Fruit fly (Drosophila melanogaster) ovary, adult (tissue): ENCODE data around the gene Snx6.

Experiments used
- CG17801 ChIP-seq: fragments of 200-800 bp; optimal IDR thresholded peaks from 2 replicates; lab custom pipeline; 2019; ENCODE audit warnings: missing biosample characterization, mild to moderate bottlenecking, missing genetic modification characterization, moderate library complexity; ENCODE audit not compliant: partially characterized antibody

Gene Snx6

DNA sequence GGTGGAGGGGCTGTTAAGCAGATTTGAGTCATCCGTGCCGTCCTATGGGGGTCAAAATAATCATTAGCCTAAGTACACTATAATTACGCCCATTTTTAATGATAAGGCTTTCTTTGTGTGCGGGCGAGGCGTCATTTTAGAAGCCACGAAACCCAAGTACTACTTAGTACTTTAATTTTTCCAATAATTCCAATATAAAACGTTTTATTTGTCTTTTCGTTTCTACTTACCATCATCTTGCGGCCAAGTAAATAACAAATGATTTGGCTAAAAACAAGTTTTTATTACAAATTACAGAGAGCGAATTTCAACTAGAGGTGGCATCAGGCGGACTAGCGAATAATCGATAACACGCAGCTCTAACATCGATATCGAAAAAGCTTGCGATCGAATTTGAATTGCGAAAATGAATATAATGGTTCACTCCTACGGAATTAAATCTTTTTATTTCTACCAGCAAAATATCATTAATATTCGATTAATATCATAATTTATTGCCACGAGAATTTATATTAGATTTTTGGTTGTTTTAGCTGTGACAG, at the start of gene Snx6:
TSS of gene Snx6 (minus strand) at position 349 of the 542 bp plus-strand sequence.
- TF ChIP-seq CG17801, result no peak

DNA sequence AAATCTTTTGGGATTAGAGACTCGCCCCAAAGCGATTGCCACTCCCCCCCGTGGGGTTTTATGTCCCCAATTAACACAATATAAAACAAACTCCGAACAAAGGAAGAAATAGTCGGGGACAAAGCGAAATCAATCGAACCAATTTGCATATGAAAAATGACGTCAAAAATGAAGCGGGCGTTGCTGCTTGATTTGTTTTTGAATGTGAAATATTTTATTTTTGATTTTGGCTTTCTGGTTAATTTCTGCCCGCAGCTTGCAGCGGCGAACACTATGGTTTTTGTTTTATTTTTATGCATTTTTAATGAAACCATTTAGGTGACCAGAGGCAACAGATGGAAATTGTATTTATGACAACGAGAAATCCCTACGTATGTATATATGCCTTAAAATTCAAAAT, 48.1 kb upstream of the Snx6 start:
- TF ChIP-seq CG17801, result no peak

dm6 chr2L:8266670-8267435, 46.3 kb upstream of the Snx6 start:
- no peak for TF ChIP-seq CG17801

- no peak for TF ChIP-seq CG17801
Measured at dm6 chr2L:8266145-8266544, 45.6 kb upstream of the Snx6 start.

DNA sequence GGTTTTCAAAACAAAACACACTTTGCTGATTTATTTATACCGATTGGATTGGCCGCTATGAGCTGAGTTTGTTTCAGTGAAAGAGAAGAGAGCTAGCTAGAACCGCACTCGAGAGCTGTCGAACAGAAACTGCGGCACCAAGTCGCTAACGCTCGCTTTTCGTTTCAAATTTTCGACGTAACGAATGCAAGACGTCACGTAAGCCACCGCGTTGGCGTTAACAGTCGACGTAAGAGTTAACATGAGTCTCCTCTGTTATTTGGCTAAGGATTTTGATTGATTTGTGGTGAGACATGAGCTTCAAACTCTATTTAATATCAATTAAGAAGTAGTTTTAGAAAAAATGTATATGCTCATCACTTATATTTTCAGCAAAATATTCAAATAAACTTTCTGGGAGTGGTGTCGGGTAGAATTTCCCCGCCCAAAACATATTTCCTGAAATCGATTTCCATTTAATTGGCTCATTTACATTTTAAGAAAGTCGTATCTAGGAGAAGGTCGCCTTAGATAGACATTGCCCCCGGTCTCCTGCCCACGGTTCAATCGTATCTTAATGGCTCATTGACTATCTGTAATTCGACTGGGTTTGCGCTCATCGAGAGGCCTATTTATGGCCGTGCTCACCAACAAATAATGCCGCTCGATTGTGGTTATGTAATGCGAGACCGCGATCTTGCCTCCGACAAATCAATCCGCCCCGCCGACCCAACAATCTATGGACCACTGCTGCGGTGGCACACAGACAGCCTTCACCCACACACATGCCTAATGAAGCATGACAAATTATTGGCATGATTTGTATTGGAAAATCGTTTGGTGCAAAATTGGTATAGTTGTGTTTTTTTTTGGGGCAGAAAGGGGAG, 37.1 kb upstream of the Snx6 start, which contains the start of gene CG8086:
TSS of gene CG8086 (minus strand) at position 102 of the 866 bp plus-strand sequence.
- no peak for TF ChIP-seq CG17801

- no peak for TF ChIP-seq CG17801
Measured at dm6 chr2L:8255406-8255805, 34.9 kb upstream of the Snx6 start.

DNA sequence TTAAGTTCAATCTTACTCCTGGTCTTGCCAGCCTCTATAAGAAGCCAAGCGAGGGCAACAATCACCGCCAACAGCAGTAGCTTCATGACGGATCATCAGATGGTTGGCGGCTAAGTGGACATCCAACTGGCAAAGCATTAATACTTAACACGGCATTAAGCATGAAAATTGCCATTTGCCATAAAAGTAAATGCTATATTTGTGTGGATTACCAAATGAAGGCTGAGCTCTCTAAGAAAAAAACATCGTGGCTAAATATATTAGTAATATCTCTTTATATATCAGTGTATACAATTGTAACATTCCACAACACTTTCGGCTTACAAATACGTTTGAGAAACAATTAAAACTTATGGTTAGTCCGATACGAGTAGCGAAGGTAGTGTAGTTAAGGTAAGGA, 23.4 kb upstream of the Snx6 start, which contains the start of gene CG43057:
TSS of gene CG43057 (minus strand) at position 101 of the 400 bp plus-strand sequence.
- no peak for TF ChIP-seq CG17801

dm6 chr2L:8242186-8242585, 21.6 kb upstream of the Snx6 start, which contains the start of gene CG14277:
Gene CG14277, plus strand, starts transcription at chr2L:8242486.
- no peak for TF ChIP-seq CG17801

dm6 chr2L:8241700-8242099, 21.2 kb upstream of the Snx6 start, which contains the start of gene Spn28F:
Gene Spn28F, minus strand, starts transcription at chr2L:8241800.
- no peak for TF ChIP-seq CG17801

- peak; percentile 66 for TF ChIP-seq CG17801
Measured at dm6 chr2L:8239712-8240245, 19.2 kb upstream of the Snx6 start, which contains the start of gene Pvr. Gene Pvr, minus strand, starts transcription at chr2L:8239878.

- TF ChIP-seq CG17801, result no peak
Measured at dm6 chr2L:8239032-8239650, 18.6 kb upstream of the Snx6 start.

dm6 chr2L:8233571-8233970, 13.0 kb upstream of the Snx6 start:
- TF ChIP-seq CG17801, result no peak

dm6 chr2L:8232389-8232788, 11.8 kb upstream of the Snx6 start:
- TF ChIP-seq CG17801, result no peak

DNA sequence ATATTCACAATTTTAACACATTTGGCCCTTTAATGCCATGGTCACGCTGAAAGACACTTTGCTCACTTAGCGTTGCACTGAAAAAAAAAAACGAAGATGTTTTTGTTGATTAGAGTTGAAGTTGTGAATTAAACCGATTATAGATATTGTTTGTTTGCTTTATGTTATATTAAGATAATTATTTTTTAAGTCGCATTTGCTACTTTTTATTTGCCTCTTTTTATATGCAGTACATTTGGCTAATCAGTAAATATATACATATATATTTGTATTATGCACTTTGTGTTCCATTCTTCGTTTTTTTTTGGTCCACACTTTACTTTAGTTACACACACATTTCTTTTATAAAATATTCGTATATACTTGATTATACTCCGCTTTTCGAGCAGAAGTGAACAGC, 9.7 kb upstream of the Snx6 start:
- TF ChIP-seq CG17801, result no peak

DNA sequence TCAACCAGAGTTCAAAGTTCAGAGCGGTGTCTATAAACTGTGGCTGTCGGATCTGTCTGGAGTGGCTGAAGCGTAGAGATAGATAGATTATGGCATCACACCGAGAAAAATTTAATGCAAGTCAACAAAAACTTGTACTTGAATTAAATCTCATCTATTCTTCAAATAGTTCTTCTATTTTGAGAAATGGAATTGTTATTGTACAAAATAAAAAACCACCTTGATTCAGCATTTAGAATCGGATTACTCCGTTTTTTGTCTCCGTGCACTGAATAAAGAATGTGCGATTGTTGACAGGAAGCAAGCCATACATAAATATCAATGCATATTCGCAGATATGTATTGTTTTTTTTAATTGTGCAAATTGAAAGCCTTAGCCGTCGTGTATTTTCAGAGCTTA, 9.1 kb upstream of the Snx6 start:
- TF ChIP-seq CG17801, result peak; percentile 28

DNA sequence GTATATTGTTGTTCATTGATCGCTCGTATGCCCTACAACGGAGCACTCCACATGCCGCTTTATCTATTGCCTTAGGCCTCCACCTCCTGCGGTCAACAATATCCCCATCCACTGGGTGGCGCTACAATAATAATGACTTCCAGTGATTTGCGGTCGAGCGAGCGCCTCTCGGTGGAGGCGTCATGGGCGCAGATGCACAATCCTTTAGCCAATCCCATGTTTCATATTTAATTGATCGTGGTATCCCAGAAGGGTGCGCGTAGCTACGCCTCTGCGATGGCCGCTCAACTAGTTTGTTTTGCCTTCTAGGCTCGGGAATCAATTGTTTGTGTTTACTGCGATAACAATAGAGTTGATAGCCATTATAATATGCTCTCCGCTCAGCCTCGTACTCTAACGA, 8.6 kb upstream of the Snx6 start:
- no peak for TF ChIP-seq CG17801
